Worm (Caenorhabditis elegans) whole organism, L1 larva: ENCODE data around the gene vha-14.

Experiments used
- C16A3.4 ChIP-seq: fragments of 150-350 bp; optimal IDR thresholded peaks from 2 replicates; lab custom pipeline; 2014; ENCODE audit warnings: missing biosample characterization, missing genetic modification characterization
- F16B12.6 ChIP-seq: fragments of 150-350 bp; optimal IDR thresholded peaks from 2 replicates; lab custom pipeline; 2014; ENCODE audit warnings: missing biosample characterization, missing genetic modification characterization
- aly-2 ChIP-seq: fragments of 150-350 bp; optimal IDR thresholded peaks from 2 replicates; lab custom pipeline; 2014; ENCODE audit warnings: missing biosample characterization, missing genetic modification characterization
- ama-1 ChIP-seq: fragments of 150-350 bp; optimal IDR thresholded peaks from 2 replicates; lab custom pipeline; 2014
- blmp-1 ChIP-seq: fragments of 150-350 bp; optimal IDR thresholded peaks from 2 replicates; lab custom pipeline; 2014; ENCODE audit warnings: missing biosample characterization, missing genetic modification characterization
- ceh-63 ChIP-seq: fragments of 200-800 bp; sonication (Bioruptor generic); optimal IDR thresholded peaks from 2 replicates; lab custom pipeline; 2018; ENCODE audit warnings: mild to moderate bottlenecking, missing genetic modification characterization, missing compliant biosample characterization
- ceh-8 ChIP-seq: fragments of 200-800 bp; sonication (Bioruptor generic); optimal IDR thresholded peaks from 2 replicates; lab custom pipeline; 2018; ENCODE audit warnings: mild to moderate bottlenecking, missing genetic modification characterization, moderate library complexity, missing compliant biosample characterization
- ceh-82 ChIP-seq, 3 experiments: fragments of 150-350 bp in 1 of 3; sonication (generic microtip) in 2 of 3; optimal IDR thresholded peaks; 2 replicates each; lab custom pipeline; 2014 to 2017; ENCODE audit warnings: missing biosample characterization in 3 of 3, missing genetic modification characterization in 3 of 3
- dpl-1 ChIP-seq, 3 experiments: fragments of 150-350 bp in 2 of 3; sonication (generic microtip) in 1 of 3; optimal IDR thresholded peaks; 2 replicates each; lab custom pipeline; 2014 to 2017; ENCODE audit warnings: missing biosample characterization in 3 of 3, missing genetic modification characterization in 3 of 3, missing genetic modification reagents in 3 of 3
- dsc-1 ChIP-seq: sonication (generic microtip); optimal IDR thresholded peaks from 2 replicates; lab custom pipeline; 2016; ENCODE audit warnings: mild to moderate bottlenecking, missing genetic modification characterization, missing compliant biosample characterization
- efl-1 ChIP-seq, 4 experiments: fragments of 150-350 bp; optimal IDR thresholded peaks in 3 of 4; peaks in 1 of 4; 1 replicate in 1 of 4; 2 replicates in 3 of 4; lab custom pipeline; 2014; ENCODE audit warnings: missing biosample characterization in 2 of 4, missing genetic modification characterization in 2 of 4, missing genetic modification reagents in 2 of 4
- elt-3 ChIP-seq, 6 experiments: fragments of 150-350 bp in 1 of 6; sonication (generic microtip); optimal IDR thresholded peaks; 2 replicates each; lab custom pipeline; 2017 to 2018; ENCODE audit warnings: missing biosample characterization in 6 of 6, missing genetic modification characterization in 6 of 6, inconsistent platforms in 1 of 6
- ets-5 ChIP-seq: fragments of 200-800 bp; sonication (Bioruptor generic); IDR thresholded peaks from 2 replicates; pipeline ENCODE4 v1.3.6; 2022; ENCODE audit warnings: missing genetic modification characterization, missing compliant biosample characterization
- fkh-10 ChIP-seq: sonication (generic microtip); optimal IDR thresholded peaks from 2 replicates; lab custom pipeline; 2017; ENCODE audit warnings: missing biosample characterization, missing genetic modification reagents, missing genetic modification characterization
- fos-1 ChIP-seq: fragments of 150-350 bp; optimal IDR thresholded peaks from 2 replicates; lab custom pipeline; 2014; ENCODE audit warnings: missing biosample characterization, missing genetic modification characterization
- hpl-2 ChIP-seq: fragments of 150-350 bp; optimal IDR thresholded peaks from 2 replicates; lab custom pipeline; 2014; ENCODE audit warnings: missing biosample characterization, missing genetic modification reagents, missing genetic modification characterization
- irx-1 ChIP-seq: sonication (generic microtip); optimal IDR thresholded peaks from 2 replicates; lab custom pipeline; 2016; ENCODE audit warnings: missing genetic modification characterization, missing compliant biosample characterization
- jun-1 ChIP-seq: fragments of 150-350 bp; optimal IDR thresholded peaks from 2 replicates; lab custom pipeline; 2014; ENCODE audit warnings: missing biosample characterization, missing genetic modification reagents, missing genetic modification characterization
- lin-15B ChIP-seq: fragments of 150-350 bp; sonication (generic microtip); optimal IDR thresholded peaks from 3 replicates; lab custom pipeline; 2014; ENCODE audit warnings: missing biosample characterization, missing genetic modification characterization
- lin-35 ChIP-seq, 2 experiments: fragments of 150-350 bp; optimal IDR thresholded peaks; 2 replicates each; lab custom pipeline; 2014; ENCODE audit warnings: missing biosample characterization in 2 of 2, missing genetic modification characterization in 2 of 2, missing genetic modification reagents in 2 of 2
- lir-3 ChIP-seq: sonication (generic microtip); optimal IDR thresholded peaks from 2 replicates; lab custom pipeline; 2016; ENCODE audit warnings: mild to moderate bottlenecking, missing genetic modification characterization, moderate library complexity, missing compliant biosample characterization; ENCODE audit not compliant: poor library complexity
- mab-9 ChIP-seq: fragments of 200-800 bp; sonication (Bioruptor generic); IDR thresholded peaks from 2 replicates; pipeline ENCODE4 v1.3.6; 2022; ENCODE audit warnings: missing genetic modification reagents, missing genetic modification characterization, missing compliant biosample characterization
- mef-2 ChIP-seq: fragments of 150-350 bp; optimal IDR thresholded peaks from 2 replicates; lab custom pipeline; 2014; ENCODE audit warnings: missing biosample characterization, missing genetic modification characterization
- mep-1 ChIP-seq: fragments of 150-350 bp; optimal IDR thresholded peaks from 2 replicates; lab custom pipeline; 2014; ENCODE audit warnings: missing biosample characterization, missing genetic modification characterization
- nhr-11 ChIP-seq: fragments of 150-350 bp; optimal IDR thresholded peaks from 2 replicates; lab custom pipeline; 2014; ENCODE audit warnings: missing biosample characterization, missing genetic modification characterization
- nhr-19 ChIP-seq: fragments of 200-800 bp; sonication (Bioruptor generic); conservative IDR thresholded peaks from 2 replicates; pipeline ENCODE4 v1.3.6; 2022; ENCODE audit warnings: missing genetic modification characterization, missing compliant biosample characterization
- nhr-20 ChIP-seq: sonication (generic microtip); optimal IDR thresholded peaks from 2 replicates; lab custom pipeline; 2016; ENCODE audit warnings: mild to moderate bottlenecking, missing genetic modification characterization, missing compliant biosample characterization
- nhr-237 ChIP-seq: fragments of 150-350 bp; optimal IDR thresholded peaks from 2 replicates; lab custom pipeline; 2014; ENCODE audit warnings: missing biosample characterization, missing genetic modification characterization
- nhr-28 ChIP-seq: fragments of 150-350 bp; optimal IDR thresholded peaks from 2 replicates; lab custom pipeline; 2014; ENCODE audit warnings: missing biosample characterization, missing genetic modification characterization
- nhr-47 ChIP-seq: sonication (generic microtip); optimal IDR thresholded peaks from 2 replicates; lab custom pipeline; 2016; ENCODE audit warnings: mild to moderate bottlenecking, missing genetic modification characterization, moderate library complexity, missing compliant biosample characterization
- nhr-77 ChIP-seq: fragments of 150-350 bp; optimal IDR thresholded peaks from 2 replicates; lab custom pipeline; 2014; ENCODE audit warnings: missing biosample characterization, missing genetic modification characterization
- nhr-84 ChIP-seq: sonication (generic microtip); optimal IDR thresholded peaks from 2 replicates; lab custom pipeline; 2017; ENCODE audit warnings: missing biosample characterization, missing genetic modification characterization
- nhr-85 ChIP-seq: sonication (generic microtip); peaks from one replicate; lab custom pipeline; 2016; ENCODE audit warnings: missing genetic modification characterization, inconsistent platforms, missing compliant biosample characterization
- pag-3 ChIP-seq: sonication (generic microtip); optimal IDR thresholded peaks from 2 replicates; lab custom pipeline; 2017; ENCODE audit warnings: missing genetic modification characterization, mild to moderate bottlenecking, missing compliant biosample characterization, antibody characterized with exemption, borderline replicate concordance; ENCODE audit not compliant: insufficient read depth
- pax-3 ChIP-seq: fragments of 200-800 bp; sonication (Bioruptor generic); optimal IDR thresholded peaks from 2 replicates; lab custom pipeline; 2018; ENCODE audit warnings: mild to moderate bottlenecking, missing genetic modification characterization, moderate library complexity, missing compliant biosample characterization
- pqm-1 ChIP-seq: sonication (generic microtip); optimal IDR thresholded peaks from 3 replicates; lab custom pipeline; 2017; ENCODE audit warnings: missing biosample characterization, missing genetic modification characterization
- skn-1 ChIP-seq: fragments of 150-350 bp; optimal IDR thresholded peaks from 2 replicates; lab custom pipeline; 2014; ENCODE audit warnings: missing biosample characterization, missing genetic modification characterization
- snu-23 ChIP-seq: sonication (generic microtip); optimal IDR thresholded peaks from 2 replicates; lab custom pipeline; 2016; ENCODE audit warnings: missing genetic modification characterization, missing compliant biosample characterization
- sox-4 ChIP-seq: sonication (generic microtip); optimal IDR thresholded peaks from 2 replicates; lab custom pipeline; 2016; ENCODE audit warnings: missing genetic modification characterization, missing compliant biosample characterization
- sup-37 ChIP-seq: fragments of 200-800 bp; sonication (Bioruptor generic); optimal IDR thresholded peaks from 2 replicates; lab custom pipeline; 2018; ENCODE audit warnings: mild to moderate bottlenecking, missing genetic modification characterization, missing compliant biosample characterization
- swsn-7 ChIP-seq: sonication (generic microtip); optimal IDR thresholded peaks from 2 replicates; lab custom pipeline; 2016; ENCODE audit warnings: missing genetic modification characterization, missing compliant biosample characterization
- tbx-2 ChIP-seq: sonication (generic microtip); optimal IDR thresholded peaks from 2 replicates; lab custom pipeline; 2016; ENCODE audit warnings: missing genetic modification characterization, missing compliant biosample characterization
- unc-30 ChIP-seq: sonication (generic microtip); optimal IDR thresholded peaks from 2 replicates; lab custom pipeline; 2017; ENCODE audit warnings: missing biosample characterization, missing genetic modification characterization
- unc-86 ChIP-seq: sonication (generic microtip); optimal IDR thresholded peaks from 2 replicates; lab custom pipeline; 2016; ENCODE audit warnings: missing genetic modification characterization, missing compliant biosample characterization
- unc-98 ChIP-seq: fragments of 200-800 bp; sonication (Bioruptor generic); IDR thresholded peaks from 2 replicates; pipeline ENCODE4 v1.3.6; 2022; ENCODE audit warnings: missing genetic modification characterization, missing compliant biosample characterization
- xbp-1 ChIP-seq: sonication (generic microtip); optimal IDR thresholded peaks from 2 replicates; lab custom pipeline; 2016; ENCODE audit warnings: missing genetic modification characterization, missing compliant biosample characterization
- zip-4 ChIP-seq: fragments of 200-800 bp; sonication (Bioruptor generic); optimal IDR thresholded peaks from 2 replicates; lab custom pipeline; 2018; ENCODE audit warnings: mild to moderate bottlenecking, missing genetic modification characterization, moderate library complexity, missing compliant biosample characterization
- ztf-11 ChIP-seq, 2 experiments: sonication (generic microtip); optimal IDR thresholded peaks; 2 replicates each; lab custom pipeline; 2016 to 2017; ENCODE audit warnings: missing genetic modification characterization in 2 of 2, missing biosample characterization in 1 of 2, missing compliant biosample characterization in 1 of 2
- ztf-4 ChIP-seq: fragments of 150-350 bp; optimal IDR thresholded peaks from 2 replicates; lab custom pipeline; 2014; ENCODE audit warnings: missing biosample characterization, missing genetic modification characterization

vha-14 gene

ce11 chrIII:9525252-9525651 lies 17.4 kb downstream of the vha-14 start, which contains the start of gene trpp-3:
Gene trpp-3, plus strand, starts transcription at chrIII:9525552.
- TF ChIP-seq dsc-1, result no peak
- TF ChIP-seq pax-3 (tag; lab: Kevin White, UChicago), result no peak
- TF ChIP-seq F16B12.6 (tag; lab: Kevin White, UChicago), result no peak
- TF ChIP-seq ztf-4 (tag; lab: Kevin White, UChicago), result no peak
- TF ChIP-seq fkh-10 (GFP tag; lab: Kevin White, UChicago), result no peak
- TF ChIP-seq lir-3 (tag; lab: Kevin White, UChicago), result no peak
- TF ChIP-seq xbp-1, result no peak
- TF ChIP-seq sup-37 (GFP tag; lab: Kevin White, UChicago), result no peak
- TF ChIP-seq ztf-11 (tag; optimal IDR thresholded peaks at IDR 0.05; lab: Kevin White, UChicago), result no peak
- no peak for TF ChIP-seq unc-98 (GFP tag; lab: Robert Waterston, UW)
- no peak for TF ChIP-seq elt-3 (tag; optimal IDR thresholded peaks at IDR 0.05; lab: Kevin White, UChicago)
- TF ChIP-seq nhr-28 (tag; lab: Kevin White, UChicago), result no peak
- no peak for TF ChIP-seq nhr-47 (tag; lab: Kevin White, UChicago)
- TF ChIP-seq ceh-8 (GFP tag; lab: Kevin White, UChicago), result no peak
- no peak for TF ChIP-seq nhr-20 (tag; lab: Kevin White, UChicago)
- TF ChIP-seq nhr-85 (tag; lab: Kevin White, UChicago), result no peak

DNA sequence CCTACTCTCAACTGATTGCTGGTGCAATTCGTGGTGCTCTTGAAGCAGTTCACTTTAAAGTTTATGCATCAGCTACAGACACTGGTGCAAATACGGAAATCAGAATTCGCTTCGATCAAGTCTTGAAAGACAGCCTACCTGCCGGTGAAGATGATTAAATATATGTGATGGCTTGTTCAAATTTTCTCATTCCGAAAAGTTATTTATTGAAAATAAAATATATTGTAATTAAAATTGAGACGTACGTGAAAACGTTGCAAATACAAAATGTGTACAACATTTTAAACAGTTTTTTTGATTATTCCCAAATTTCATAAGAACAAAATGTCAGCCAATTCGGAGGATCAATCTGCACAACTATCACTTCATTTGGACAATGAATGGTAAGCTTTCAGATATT lies 19.0 kb downstream of the vha-14 start, which contains the start of gene ZK1098.6:
Gene ZK1098.6, plus strand, starts transcription at position 301 of the 400 bp plus-strand sequence.
- TF ChIP-seq lir-3 (tag; lab: Kevin White, UChicago) (no peak), lin-15B (no peak), unc-30 (tag; lab: Kevin White, UChicago) (no peak), mep-1 (no peak), unc-98 (GFP tag; lab: Robert Waterston, UW) (no peak), dsc-1 (no peak), sox-4 (tag; lab: Kevin White, UChicago) (no peak), ceh-82 (tag; optimal IDR thresholded peaks at IDR 0.05; lab: Kevin White, UChicago) (no peak), pqm-1 (no peak), nhr-84 (tag; lab: Kevin White, UChicago) (no peak), snu-23 (GFP tag; lab: Kevin White, UChicago) (no peak), nhr-85 (tag; lab: Kevin White, UChicago) (no peak), zip-4 (GFP tag; lab: Kevin White, UChicago) (no peak)

DNA sequence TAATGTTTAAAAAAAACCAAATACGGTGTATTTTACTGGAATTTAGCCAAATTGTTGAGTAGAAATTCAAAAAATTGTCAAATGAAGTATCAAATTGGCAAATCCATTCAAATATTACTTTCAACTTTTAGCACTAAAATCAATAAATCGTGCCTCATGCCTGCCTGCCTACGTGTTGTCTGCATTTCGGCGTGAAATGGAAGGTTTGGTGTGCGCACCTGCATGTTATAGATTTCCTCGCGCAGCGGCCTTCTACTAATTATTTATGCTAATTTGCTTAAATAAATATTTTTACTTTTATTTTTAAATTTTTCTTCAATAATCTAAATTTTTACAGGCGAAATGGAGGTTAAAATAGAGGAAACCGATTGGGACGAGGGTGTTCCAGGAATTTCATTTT lies 20.9 kb downstream of the vha-14 start, which contains the start of gene ZK1098.2:
Gene ZK1098.2, plus strand, starts transcription at position 336 of the 400 bp plus-strand sequence.
- TF ChIP-seq blmp-1 (peak; percentile 46), snu-23 (GFP tag; lab: Kevin White, UChicago) (peak; percentile 23), mep-1 (peak; percentile 68), pag-3 (tag; lab: Kevin White, UChicago) (no peak), nhr-84 (tag; lab: Kevin White, UChicago) (no peak), ets-5 (no peak), nhr-11 (tag; lab: Kevin White, UChicago) (no peak), lin-35 (GFP tag; optimal IDR thresholded peaks at IDR 0.05; lab: Kevin White, UChicago) (peak; percentile 22 to 32), hpl-2 (GFP tag; lab: Kevin White, UChicago) (no peak), mab-9 (GFP tag; lab: Robert Waterston, UW) (no peak), unc-86 (tag; lab: Kevin White, UChicago) (no peak), nhr-237 (tag; lab: Kevin White, UChicago) (no peak), nhr-77 (tag; lab: Kevin White, UChicago) (no peak), dpl-1 (GFP tag; optimal IDR thresholded peaks at IDR 0.05; lab: Kevin White, UChicago) (peak in 1 of 3 experiments; percentile 42), ceh-63 (GFP tag; lab: Kevin White, UChicago) (no peak), mef-2 (tag; lab: Kevin White, UChicago) (no peak), fkh-10 (GFP tag; lab: Kevin White, UChicago) (no peak), C16A3.4 (tag; lab: Kevin White, UChicago) (peak; percentile 28), jun-1 (tag; lab: Kevin White, UChicago) (no peak), skn-1 (tag; lab: Kevin White, UChicago) (peak; percentile 1), efl-1 (optimal IDR thresholded peaks at IDR 0.05; lab: Kevin White, UChicago) (peak; percentile 5 to 14), efl-1 (GFP tag; optimal IDR thresholded peaks at IDR 0.05 in 1 of 2; lab: Kevin White, UChicago) (peak in 1 of 2 experiments; percentile 23), fos-1 (tag; lab: Kevin White, UChicago) (no peak), sup-37 (GFP tag; lab: Kevin White, UChicago) (no peak), nhr-19 (GFP tag; lab: Robert Waterston, UW) (no peak), ama-1 (lab: Kevin White, UChicago) (no peak), elt-3 (tag; optimal IDR thresholded peaks at IDR 0.05; lab: Kevin White, UChicago) (peak in 1 of 6 experiments; percentile 7), swsn-7 (no peak), tbx-2 (tag; lab: Kevin White, UChicago) (no peak), irx-1 (tag; lab: Kevin White, UChicago) (no peak), aly-2 (no peak)
